Worm (Caenorhabditis elegans) whole organism, late embryonic: Measurements from ENCODE around the gene alkb-8.

ENCODE experiments used
- C08G9.2 ChIP-seq: sonication (generic microtip); optimal IDR thresholded peaks from 2 replicates; lab custom pipeline; 2016; ENCODE audit warnings: mild to moderate bottlenecking, missing genetic modification characterization, moderate library complexity, missing compliant biosample characterization
- C38D4.7 ChIP-seq: fragments of 200-800 bp; sonication (Bioruptor generic); optimal IDR thresholded peaks from 2 replicates; lab custom pipeline; 2018; ENCODE audit warnings: mild to moderate bottlenecking, missing genetic modification characterization, moderate library complexity, missing compliant biosample characterization
- K02D7.2 ChIP-seq: sonication (generic microtip); optimal IDR thresholded peaks from 2 replicates; lab custom pipeline; 2017; ENCODE audit warnings: mild to moderate bottlenecking, missing genetic modification characterization, missing compliant biosample characterization
- K09A11.1 ChIP-seq: sonication (generic microtip); optimal IDR thresholded peaks from 2 replicates; lab custom pipeline; 2017; ENCODE audit warnings: antibody characterized with exemption, mild to moderate bottlenecking, missing genetic modification characterization, missing compliant biosample characterization; ENCODE audit not compliant: insufficient read depth
- Y22D7AL.16 ChIP-seq: sonication (generic microtip); optimal IDR thresholded peaks from 2 replicates; lab custom pipeline; 2016; ENCODE audit warnings: missing genetic modification characterization, missing compliant biosample characterization
- ama-1 ChIP-seq: fragments of 150-350 bp; optimal IDR thresholded peaks from 2 replicates; lab custom pipeline; 2014
- ceh-14 ChIP-seq: sonication (generic microtip); optimal IDR thresholded peaks from 2 replicates; lab custom pipeline; 2016; ENCODE audit warnings: missing genotype, missing genetic modification characterization, missing compliant biosample characterization
- ceh-19 ChIP-seq: fragments of 200-800 bp; sonication (Bioruptor generic); optimal IDR thresholded peaks from 2 replicates; lab custom pipeline; 2018; ENCODE audit warnings: mild to moderate bottlenecking, missing genetic modification characterization, missing compliant biosample characterization
- ceh-2 ChIP-seq: sonication (generic microtip); optimal IDR thresholded peaks from 2 replicates; lab custom pipeline; 2016; ENCODE audit warnings: missing genotype, missing genetic modification characterization, missing compliant biosample characterization
- ceh-30 ChIP-seq: fragments of 150-350 bp; optimal IDR thresholded peaks from 2 replicates; lab custom pipeline; 2014; ENCODE audit warnings: missing biosample characterization, missing genetic modification characterization
- ceh-31 ChIP-seq: sonication (generic microtip); optimal IDR thresholded peaks from 2 replicates; lab custom pipeline; 2016; ENCODE audit warnings: missing genetic modification characterization, missing compliant biosample characterization
- ceh-34 ChIP-seq: sonication (generic microtip); optimal IDR thresholded peaks from 2 replicates; lab custom pipeline; 2016; ENCODE audit warnings: mild to moderate bottlenecking, missing genetic modification characterization, missing compliant biosample characterization
- ceh-45 ChIP-seq: fragments of 200-800 bp; sonication (Bioruptor generic); IDR thresholded peaks from 2 replicates; pipeline ENCODE4 v1.3.6; 2022; ENCODE audit warnings: missing genetic modification reagents, missing genetic modification characterization, missing compliant biosample characterization
- ceh-48 ChIP-seq: sonication (generic microtip); optimal IDR thresholded peaks from 2 replicates; lab custom pipeline; 2016; ENCODE audit warnings: missing genetic modification characterization, inconsistent platforms, missing compliant biosample characterization
- che-1 ChIP-seq: sonication (generic microtip); optimal IDR thresholded peaks from 2 replicates; lab custom pipeline; 2016; ENCODE audit warnings: mild to moderate bottlenecking, missing genetic modification characterization, missing compliant biosample characterization
- dmd-4 ChIP-seq: sonication (generic microtip); optimal IDR thresholded peaks from 2 replicates; lab custom pipeline; 2016; ENCODE audit warnings: borderline replicate concordance, missing genetic modification characterization, missing compliant biosample characterization
- elt-2 ChIP-seq: sonication (generic microtip); optimal IDR thresholded peaks from 2 replicates; lab custom pipeline; 2016; ENCODE audit warnings: missing genetic modification reagents, missing genetic modification characterization, missing compliant biosample characterization
- elt-4 ChIP-seq: sonication (generic microtip); optimal IDR thresholded peaks from 2 replicates; lab custom pipeline; 2016; ENCODE audit warnings: missing genetic modification characterization, missing compliant biosample characterization
- fax-1 ChIP-seq: sonication (generic microtip); optimal IDR thresholded peaks from 2 replicates; lab custom pipeline; 2016; ENCODE audit warnings: missing genotype, missing genetic modification characterization, missing compliant biosample characterization
- fkh-10 ChIP-seq: fragments of 150-350 bp; optimal IDR thresholded peaks from 2 replicates; lab custom pipeline; 2014; ENCODE audit warnings: missing biosample characterization, missing genetic modification reagents, missing genetic modification characterization
- fkh-6 ChIP-seq: sonication (generic microtip); optimal IDR thresholded peaks from 2 replicates; lab custom pipeline; 2016; ENCODE audit warnings: missing genetic modification characterization, missing compliant biosample characterization
- gmeb-2 ChIP-seq: sonication (generic microtip); optimal IDR thresholded peaks from 2 replicates; lab custom pipeline; 2016; ENCODE audit warnings: missing genetic modification characterization, inconsistent platforms, missing compliant biosample characterization
- hlh-15 ChIP-seq: sonication (generic microtip); optimal IDR thresholded peaks from 2 replicates; lab custom pipeline; 2016; ENCODE audit warnings: missing genetic modification characterization, missing compliant biosample characterization
- hlh-6 ChIP-seq: sonication (generic microtip); optimal IDR thresholded peaks from 2 replicates; lab custom pipeline; 2016; ENCODE audit warnings: missing genotype, missing genetic modification characterization, missing compliant biosample characterization
- hlh-8 ChIP-seq: sonication (generic microtip); optimal IDR thresholded peaks from 2 replicates; lab custom pipeline; 2016; ENCODE audit warnings: missing genotype, missing genetic modification characterization, missing compliant biosample characterization
- lim-6 ChIP-seq: sonication (generic microtip); optimal IDR thresholded peaks from 2 replicates; lab custom pipeline; 2016; ENCODE audit warnings: missing genetic modification characterization, missing compliant biosample characterization
- madf-2 ChIP-seq: sonication (generic microtip); optimal IDR thresholded peaks from 2 replicates; lab custom pipeline; 2017; ENCODE audit warnings: missing genetic modification characterization, missing compliant biosample characterization
- mec-3 ChIP-seq: sonication (generic microtip); optimal IDR thresholded peaks from 2 replicates; lab custom pipeline; 2016; ENCODE audit warnings: borderline replicate concordance, missing genetic modification characterization, missing compliant biosample characterization
- nfya-1 ChIP-seq: sonication (generic microtip); optimal IDR thresholded peaks from 2 replicates; lab custom pipeline; 2017; ENCODE audit warnings: missing genetic modification characterization, mild to moderate bottlenecking, missing compliant biosample characterization, antibody characterized with exemption, moderate library complexity
- nhr-11 ChIP-seq: fragments of 150-350 bp; optimal IDR thresholded peaks from 2 replicates; lab custom pipeline; 2014; ENCODE audit warnings: missing biosample characterization, missing genetic modification characterization
- nhr-232 ChIP-seq: sonication (generic microtip); optimal IDR thresholded peaks from 2 replicates; lab custom pipeline; 2016; ENCODE audit warnings: missing genetic modification characterization, missing compliant biosample characterization
- npax-4 ChIP-seq: sonication (generic microtip); optimal IDR thresholded peaks from 2 replicates; lab custom pipeline; 2016; ENCODE audit warnings: missing genetic modification characterization, missing compliant biosample characterization
- pag-3 ChIP-seq: sonication (generic microtip); optimal IDR thresholded peaks from 2 replicates; lab custom pipeline; 2016; ENCODE audit warnings: missing compliant biosample characterization, missing genetic modification characterization, borderline replicate concordance
- pat-9 ChIP-seq: fragments of 200-800 bp; sonication (Bioruptor generic); optimal IDR thresholded peaks from 2 replicates; lab custom pipeline; 2018; ENCODE audit warnings: mild to moderate bottlenecking, missing genetic modification characterization, moderate library complexity, missing compliant biosample characterization
- pha-2 ChIP-seq: sonication (generic microtip); optimal IDR thresholded peaks from 2 replicates; lab custom pipeline; 2017; ENCODE audit warnings: mild to moderate bottlenecking, missing genetic modification characterization, missing compliant biosample characterization
- pha-4 ChIP-seq: fragments of 150-350 bp; optimal IDR thresholded peaks from 2 replicates; lab custom pipeline; 2018; ENCODE audit warnings: missing biosample characterization, missing genetic modification reagents, missing genetic modification characterization
- pqm-1 ChIP-seq: sonication (generic microtip); optimal IDR thresholded peaks from 2 replicates; lab custom pipeline; 2016; ENCODE audit warnings: missing genetic modification characterization, missing compliant biosample characterization
- pros-1 ChIP-seq: fragments of 150-350 bp; optimal IDR thresholded peaks from 2 replicates; lab custom pipeline; 2014; ENCODE audit warnings: missing biosample characterization, missing genetic modification reagents, missing genetic modification characterization
- sdc-2 ChIP-seq: sonication (generic microtip); optimal IDR thresholded peaks from 2 replicates; lab custom pipeline; 2016; ENCODE audit warnings: missing genotype, missing genetic modification characterization, missing compliant biosample characterization
- sox-2 ChIP-seq: fragments of 200-800 bp; sonication (Bioruptor generic); IDR thresholded peaks from 2 replicates; pipeline ENCODE4 v1.3.6; 2022; ENCODE audit warnings: missing genetic modification reagents, missing genetic modification characterization, missing compliant biosample characterization
- sox-4 ChIP-seq: sonication (generic microtip); optimal IDR thresholded peaks from 2 replicates; lab custom pipeline; 2017; ENCODE audit warnings: mild to moderate bottlenecking, missing genetic modification characterization, inconsistent platforms, missing compliant biosample characterization
- syd-9 ChIP-seq: sonication (generic microtip); optimal IDR thresholded peaks from 2 replicates; lab custom pipeline; 2016; ENCODE audit warnings: mild to moderate bottlenecking, missing genetic modification characterization, moderate library complexity, missing compliant biosample characterization
- tbx-7 ChIP-seq: sonication (generic microtip); optimal IDR thresholded peaks from 2 replicates; lab custom pipeline; 2016; ENCODE audit warnings: missing genotype, missing genetic modification characterization, missing compliant biosample characterization
- ttx-3 ChIP-seq: sonication (generic microtip); optimal IDR thresholded peaks from 2 replicates; lab custom pipeline; 2016; ENCODE audit warnings: missing genetic modification reagents, missing genetic modification characterization, missing compliant biosample characterization
- unc-3 ChIP-seq, 2 experiments: fragments of 200-800 bp in 1 of 2; sonication (Bioruptor generic) in 1 of 2; sonication (generic microtip) in 1 of 2; conservative IDR thresholded peaks in 1 of 2; optimal IDR thresholded peaks in 1 of 2; 2 replicates each; pipeline versions ENCODE4 v1.3.6 to Lab custom; 2016 to 2022; ENCODE audit warnings: missing compliant biosample characterization in 2 of 2, missing genetic modification characterization in 2 of 2, missing genetic modification reagents in 1 of 2
- unc-86 ChIP-seq: sonication (generic microtip); optimal IDR thresholded peaks from 2 replicates; lab custom pipeline; 2016; ENCODE audit warnings: missing genetic modification characterization, missing compliant biosample characterization
- zip-5 ChIP-seq: sonication (generic microtip); optimal IDR thresholded peaks from 2 replicates; lab custom pipeline; 2016; ENCODE audit warnings: missing genetic modification characterization, missing compliant biosample characterization
- ztf-16 ChIP-seq: sonication (generic microtip); optimal IDR thresholded peaks from 2 replicates; lab custom pipeline; 2017; ENCODE audit warnings: missing genetic modification characterization, missing compliant biosample characterization

alkb-8 gene

DNA sequence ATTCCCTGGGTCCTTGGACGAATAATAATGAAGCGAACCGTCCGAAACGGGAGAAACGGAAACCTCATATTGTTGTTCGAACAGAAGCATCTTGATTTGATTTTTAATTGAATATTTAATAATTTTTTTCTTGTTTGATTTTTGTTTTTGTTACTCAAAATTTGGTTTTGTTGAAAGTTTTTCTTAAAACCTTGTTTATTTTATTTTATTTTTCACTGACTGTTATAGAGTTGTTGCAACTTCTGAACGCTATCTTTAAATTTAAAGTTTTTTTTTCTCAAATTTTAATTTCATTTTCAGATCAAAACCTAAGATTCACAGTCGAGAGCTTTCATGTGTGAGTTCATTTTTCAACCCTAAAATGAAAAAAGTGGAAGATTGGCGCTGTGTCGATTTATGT, at the start of gene alkb-8:
alkb-8 (plus strand) TSS at position 301 of the 400 bp plus-strand sequence.
- TF ChIP-seq sdc-2 (tag; lab: Kevin White, UChicago) (no peak), pat-9 (tag; lab: Kevin White, UChicago) (no peak), ceh-34 (tag; lab: Kevin White, UChicago) (no peak), pros-1 (tag; lab: Kevin White, UChicago) (no peak), ceh-45 (GFP tag; lab: Robert Waterston, UW) (no peak), nhr-232 (tag; lab: Kevin White, UChicago) (no peak), sox-4 (tag; lab: Kevin White, UChicago) (no peak), fax-1 (tag; lab: Kevin White, UChicago) (no peak), lim-6 (no peak), pha-2 (tag; lab: Kevin White, UChicago) (no peak), K09A11.1 (tag; lab: Kevin White, UChicago) (no peak), sox-2 (GFP tag; lab: Robert Waterston, UW) (no peak)

DNA sequence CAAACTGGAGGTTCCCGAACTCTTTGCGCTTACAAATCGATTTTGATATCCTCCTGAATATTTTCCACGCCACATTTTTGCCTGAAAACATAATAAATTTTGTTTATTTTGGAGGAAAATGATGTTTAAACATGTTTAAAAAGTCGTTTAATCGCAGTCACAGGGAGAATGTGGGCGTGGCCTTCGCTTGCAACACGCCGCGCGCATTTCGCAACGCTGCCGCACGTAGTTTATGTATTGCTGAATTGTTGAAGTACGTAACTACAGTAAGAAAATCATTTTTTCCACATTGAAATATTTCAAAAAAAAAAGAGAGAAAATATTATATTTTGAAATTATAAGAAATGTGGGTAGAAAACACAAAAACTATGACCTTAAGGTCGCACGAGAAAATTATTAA, 44.9 kb upstream of the alkb-8 start, which contains the start of gene C46F11.4:
C46F11.4 (minus strand) TSS at position 81 of the 400 bp plus-strand sequence.
- peak; percentile 78 for TF ChIP-seq zip-5 (tag; lab: Kevin White, UChicago)
- peak; percentile 87 for TF ChIP-seq K02D7.2
- peak; percentile 1 for TF ChIP-seq lim-6
- peak; percentile 43 for TF ChIP-seq tbx-7 (tag; lab: Kevin White, UChicago)
- TF ChIP-seq syd-9: peak; percentile 75
- peak; percentile 88 for TF ChIP-seq unc-86
- peak; percentile 30 for TF ChIP-seq fkh-10 (GFP tag; lab: Kevin White, UChicago)
- peak; percentile 77 for TF ChIP-seq fkh-6
- TF ChIP-seq npax-4 (tag; lab: Kevin White, UChicago): peak; percentile 75
- TF ChIP-seq pat-9 (tag; lab: Kevin White, UChicago): peak; percentile 85
- peak; percentile 91 for TF ChIP-seq fax-1 (tag; lab: Kevin White, UChicago)
- TF ChIP-seq C08G9.2 (tag; lab: Kevin White, UChicago): peak; percentile 70
- TF ChIP-seq ceh-14: peak; percentile 92
- peak; percentile 92 for TF ChIP-seq hlh-8 (tag; lab: Kevin White, UChicago)
- peak; percentile 57 for TF ChIP-seq sdc-2 (tag; lab: Kevin White, UChicago)
- peak; percentile 88 for TF ChIP-seq gmeb-2
- peak; percentile 78 for TF ChIP-seq che-1 (tag; lab: Kevin White, UChicago)
- peak; percentile 76 for TF ChIP-seq Y22D7AL.16 (tag; lab: Kevin White, UChicago)
- no peak for TF ChIP-seq nhr-11 (tag; lab: Kevin White, UChicago)
- TF ChIP-seq ama-1: no peak
- TF ChIP-seq pha-4: no peak
- no peak for TF ChIP-seq ceh-30 (tag; lab: Kevin White, UChicago)
- TF ChIP-seq elt-2 (tag; lab: Kevin White, UChicago): peak; percentile 96
- TF ChIP-seq K09A11.1 (tag; lab: Kevin White, UChicago): peak; percentile 92
- peak; percentile 84 for TF ChIP-seq ceh-31 (tag; lab: Kevin White, UChicago)
- peak; percentile 80 for TF ChIP-seq madf-2
- peak; percentile 85 for TF ChIP-seq nfya-1 (tag; lab: Kevin White, UChicago)
- TF ChIP-seq nhr-232 (tag; lab: Kevin White, UChicago): peak; percentile 68
- TF ChIP-seq ceh-2 (tag; lab: Kevin White, UChicago): peak; percentile 85
- no peak for TF ChIP-seq pqm-1 (tag; lab: Kevin White, UChicago)
- peak; percentile 82 for TF ChIP-seq hlh-15 (tag; lab: Kevin White, UChicago)
- TF ChIP-seq pros-1 (tag; lab: Kevin White, UChicago): no peak
- peak; percentile 83 for TF ChIP-seq unc-3 (GFP tag; conservative IDR thresholded peaks at IDR 0.05; lab: Robert Waterston, UW)
- TF ChIP-seq unc-3 (tag; optimal IDR thresholded peaks at IDR 0.05; lab: Kevin White, UChicago): peak; percentile 84
- peak; percentile 80 for TF ChIP-seq ztf-16 (tag; lab: Kevin White, UChicago)
- peak; percentile 82 for TF ChIP-seq pha-2 (tag; lab: Kevin White, UChicago)
- peak; percentile 82 for TF ChIP-seq C38D4.7 (GFP tag; lab: Kevin White, UChicago)
- TF ChIP-seq pag-3 (tag; lab: Kevin White, UChicago): no peak
- peak; percentile 88 for TF ChIP-seq ttx-3
- TF ChIP-seq elt-4 (tag; lab: Kevin White, UChicago): no peak
- TF ChIP-seq dmd-4: peak; percentile 66
- TF ChIP-seq ceh-19 (GFP tag; lab: Kevin White, UChicago): peak; percentile 89
- peak; percentile 81 for TF ChIP-seq ceh-45 (GFP tag; lab: Robert Waterston, UW)
- peak; percentile 54 for TF ChIP-seq sox-2 (GFP tag; lab: Robert Waterston, UW)
- no peak for TF ChIP-seq hlh-6
- TF ChIP-seq ceh-48: peak; percentile 65
- no peak for TF ChIP-seq mec-3 (tag; lab: Kevin White, UChicago)
